Fruit fly (Drosophila melanogaster) whole organism, wandering third instar larva: ENCODE data around the gene CG16749.

Experiments
- fru ChIP-seq: fragments of 200-800 bp; sonication (Bioruptor generic); optimal IDR thresholded peaks from 3 replicates; lab custom pipeline; 2016; ENCODE audit warnings: missing biosample characterization, mild to moderate bottlenecking, missing genetic modification characterization
- lola ChIP-seq: fragments of >200 bp; optimal IDR thresholded peaks from 2 replicates; lab custom pipeline; 2017; ENCODE audit warnings: missing biosample characterization, missing genetic modification characterization
- usp ChIP-seq: fragments of >200 bp; optimal IDR thresholded peaks from 2 replicates; lab custom pipeline; 2017; ENCODE audit warnings: missing biosample characterization, missing genetic modification characterization

- no peak for TF ChIP-seq usp (GFP tag; lab: Kevin White, UChicago)
- no peak for TF ChIP-seq lola (GFP tag; lab: Kevin White, UChicago)
- TF ChIP-seq fru (GFP tag; lab: Kevin White, UChicago): peak; percentile 88
Observed at dm6 chr3R:9341189-9342012, 9.7 kb upstream of the CG16749 start.
